Worm (Caenorhabditis elegans): ENCODE measurements around the gene fbxa-14.

DNA sequence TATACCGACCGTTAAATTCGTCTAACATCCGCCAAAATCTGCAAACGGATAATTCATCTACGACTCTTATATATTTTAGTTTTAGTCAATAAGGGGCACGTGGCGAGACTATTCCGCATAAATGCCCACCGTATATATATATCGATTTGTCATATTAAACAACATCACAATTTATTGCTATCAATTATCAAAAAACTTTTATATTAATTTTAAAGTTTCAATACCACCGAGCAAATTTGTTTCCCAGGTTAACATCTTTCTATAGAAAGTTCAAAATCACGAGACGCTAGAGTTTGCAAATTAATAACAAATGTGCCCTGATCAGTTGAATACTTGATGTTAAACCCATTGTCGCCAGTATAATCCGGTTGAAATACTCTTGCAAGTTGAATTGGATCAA lies 23.1 kb upstream of the fbxa-14 start, which contains the start of gene Y82E9BL.5:
- TF ChIP-seq dmd-4 (tag; optimal IDR thresholded peaks at IDR 0.05; ENCODE audit: borderline replicate concordance) (no peak), unc-3 (GFP tag; conservative IDR thresholded peaks at IDR 0.05) (no peak), unc-3 (tag; optimal IDR thresholded peaks at IDR 0.05) (no peak), ceh-18 (tag; optimal IDR thresholded peaks at IDR 0.05) (no peak), elt-4 (tag; optimal IDR thresholded peaks at IDR 0.05) (no peak), C08G9.2 (tag; optimal IDR thresholded peaks at IDR 0.05) (no peak), che-1 (tag; optimal IDR thresholded peaks at IDR 0.05) (no peak), T23F11.4 (GFP tag; optimal IDR thresholded peaks at IDR 0.05) (no peak), ceh-22 (tag; optimal IDR thresholded peaks at IDR 0.05) (no peak), zip-5 (tag; optimal IDR thresholded peaks at IDR 0.05) (no peak), hlh-6 (tag; optimal IDR thresholded peaks at IDR 0.05) (no peak), tbx-2 (tag; optimal IDR thresholded peaks at IDR 0.05) (no peak), ceh-14 (tag; optimal IDR thresholded peaks at IDR 0.05) (no peak), unc-86 (tag; optimal IDR thresholded peaks at IDR 0.05) (no peak), unc-42 (tag; optimal IDR thresholded peaks at IDR 0.05) (no peak)

All from whole organism, late embryonic.